Worm (Caenorhabditis elegans) whole organism, L4 larva: Measurements from ENCODE around the gene M163.1.

Experiments used
- F10B5.3 ChIP-seq: sonication (generic microtip); optimal IDR thresholded peaks from 2 replicates; lab custom pipeline; 2016; ENCODE audit warnings: mild to moderate bottlenecking, missing genetic modification characterization, missing compliant biosample characterization
- T26A8.4 ChIP-seq: fragments of 200-800 bp; sonication (Bioruptor generic); IDR thresholded peaks from 2 replicates; pipeline ENCODE4 v1.3.6; 2022; ENCODE audit warnings: missing genetic modification characterization, missing compliant biosample characterization
- ama-1 ChIP-seq: fragments of 150-350 bp; optimal IDR thresholded peaks from 2 replicates; lab custom pipeline; 2014; ENCODE audit warnings: inconsistent platforms, mixed read lengths
- ceh-44 ChIP-seq: fragments of 200-800 bp; sonication (Bioruptor generic); IDR thresholded peaks from 2 replicates; pipeline ENCODE4 v1.3.6; 2022; ENCODE audit warnings: missing genetic modification reagents, missing genetic modification characterization, missing compliant biosample characterization
- hmg-1.1 ChIP-seq: fragments of 200-800 bp; sonication (Bioruptor generic); IDR thresholded peaks from 2 replicates; pipeline ENCODE4 v1.3.6; 2022; ENCODE audit warnings: missing genetic modification reagents, missing genetic modification characterization, missing compliant biosample characterization
- mes-2 ChIP-seq: sonication (generic microtip); optimal IDR thresholded peaks from 2 replicates; lab custom pipeline; 2016; ENCODE audit warnings: missing genotype, mild to moderate bottlenecking, missing genetic modification characterization, missing compliant biosample characterization; ENCODE audit not compliant: poor library complexity, severe bottlenecking
- nhr-25 ChIP-seq: sonication (generic microtip); optimal IDR thresholded peaks from 2 replicates; lab custom pipeline; 2017; ENCODE audit warnings: missing genetic modification characterization, mild to moderate bottlenecking, missing compliant biosample characterization, antibody characterized with exemption, moderate library complexity, borderline replicate concordance; ENCODE audit not compliant: insufficient read depth
- nhr-76 ChIP-seq: fragments of 150-350 bp; optimal IDR thresholded peaks from 2 replicates; lab custom pipeline; 2014; ENCODE audit warnings: missing biosample characterization, missing genetic modification characterization
- pha-4 ChIP-seq, 2 experiments: fragments of 150-350 bp in 1 of 2; fragments of 200-800 bp in 1 of 2; sonication (Bioruptor generic) in 1 of 2; IDR thresholded peaks in 1 of 2; optimal IDR thresholded peaks in 1 of 2; 2 replicates each; pipeline versions ENCODE4 v1.3.6 to Lab custom; 2014 to 2022; ENCODE audit warnings: missing genetic modification characterization in 2 of 2, missing genetic modification reagents in 2 of 2, missing biosample characterization in 1 of 2, missing compliant biosample characterization in 1 of 2
- pqm-1 ChIP-seq: sonication (generic microtip); optimal IDR thresholded peaks from 2 replicates; lab custom pipeline; 2017; ENCODE audit warnings: missing biosample characterization, missing genetic modification characterization
- skn-1 ChIP-seq: fragments of 150-350 bp; optimal IDR thresholded peaks from 2 replicates; lab custom pipeline; 2014; ENCODE audit warnings: missing biosample characterization, missing genetic modification characterization
- unc-130 ChIP-seq: sonication (generic microtip); optimal IDR thresholded peaks from 2 replicates; lab custom pipeline; 2016; ENCODE audit warnings: missing genetic modification reagents, missing genetic modification characterization, missing compliant biosample characterization
- unc-39 ChIP-seq: sonication (generic microtip); optimal IDR thresholded peaks from 2 replicates; lab custom pipeline; 2017; ENCODE audit warnings: missing biosample characterization, missing genetic modification characterization

- TF ChIP-seq hmg-1.1 (no peak), F10B5.3 (tag; lab: Kevin White, UChicago) (no peak), ceh-44 (no peak), nhr-25 (tag; lab: Kevin White, UChicago) (no peak), pqm-1 (tag; lab: Kevin White, UChicago) (no peak), pha-4 (GFP tag; IDR thresholded peaks at IDR 0.05; lab: Robert Waterston, UW) (no peak), pha-4 (tag; optimal IDR thresholded peaks at IDR 0.05; lab: Kevin White, UChicago) (no peak), unc-39 (tag; lab: Kevin White, UChicago) (no peak), T26A8.4 (GFP tag; lab: Robert Waterston, UW) (no peak), mes-2 (no peak), unc-130 (GFP tag; lab: Kevin White, UChicago) (no peak), skn-1 (tag; lab: Kevin White, UChicago) (no peak), ama-1 (lab: Kevin White, UChicago) (no peak), nhr-76 (tag; lab: Kevin White, UChicago) (no peak)
These were observed 17.1 kb downstream of the M163.1 start for ce11 chrX:14486503-14486902.
